Fruit fly (Drosophila melanogaster) whole organism, wandering third instar larva: ENCODE measurements around the gene Had1.
A peak's percentile ranks its signal among the peaks of the same experiment; 100 is the strongest.

Experiments
- Abd-B ChIP-seq: fragments of >200 bp; optimal IDR thresholded peaks from 2 replicates; lab custom pipeline; 2017; ENCODE audit warnings: missing biosample characterization, missing genetic modification characterization
- CG32264 ChIP-seq: fragments of 200-800 bp; sonication (Bioruptor generic); optimal IDR thresholded peaks from 2 replicates; lab custom pipeline; 2016; ENCODE audit warnings: missing biosample characterization, missing genetic modification characterization
- CG9705 ChIP-seq: fragments of 200-800 bp; sonication (Bioruptor generic); optimal IDR thresholded peaks from 2 replicates; lab custom pipeline; 2018; ENCODE audit warnings: missing biosample characterization, mild to moderate bottlenecking, missing genetic modification characterization
- CrebA ChIP-seq: fragments of 200-800 bp; sonication (Bioruptor generic); optimal IDR thresholded peaks from 2 replicates; lab custom pipeline; 2016; ENCODE audit warnings: missing biosample characterization, mild to moderate bottlenecking, missing genetic modification characterization, borderline replicate concordance
- Dif ChIP-seq: fragments of 200-275, 200-300 bp; sonication (Bioruptor generic); optimal IDR thresholded peaks from 2 replicates; lab custom pipeline; 2018; ENCODE audit warnings: missing biosample characterization, missing genetic modification characterization; ENCODE audit not compliant: partially characterized antibody
- HLH106 ChIP-seq: fragments of 200-800 bp; optimal IDR thresholded peaks from 3 replicates; lab custom pipeline; 2019; ENCODE audit warnings: missing biosample characterization, mild to moderate bottlenecking, missing genetic modification characterization, moderate library complexity
- Hnf4 ChIP-seq: fragments of 200-800 bp; sonication (Bioruptor generic); optimal IDR thresholded peaks from 2 replicates; lab custom pipeline; 2016; ENCODE audit warnings: missing biosample characterization, mild to moderate bottlenecking, missing genetic modification characterization
- Hr78 ChIP-seq: fragments of >200 bp; optimal IDR thresholded peaks from 2 replicates; lab custom pipeline; 2017; ENCODE audit warnings: missing biosample characterization, missing genetic modification characterization
- Hr83 ChIP-seq: fragments of 200-300 bp; sonication (Bioruptor generic); optimal IDR thresholded peaks from 2 replicates; lab custom pipeline; 2016; ENCODE audit warnings: missing biosample characterization, mild to moderate bottlenecking, missing genetic modification characterization, moderate library complexity; ENCODE audit not compliant: poor library complexity, severe bottlenecking
- Jra ChIP-seq: sonication (Bioruptor generic); optimal IDR thresholded peaks from 2 replicates; lab custom pipeline; 2016; ENCODE audit warnings: missing biosample characterization, missing genetic modification characterization
- Myc ChIP-seq: fragments of >200 bp; optimal IDR thresholded peaks from 2 replicates; lab custom pipeline; 2017
- N ChIP-seq: fragments of >200 bp; optimal IDR thresholded peaks from 2 replicates; lab custom pipeline; 2018; ENCODE audit warnings: missing biosample characterization, missing external identifiers, missing genetic modification characterization
- OdsH ChIP-seq: fragments of 200-800 bp; sonication (Bioruptor generic); optimal IDR thresholded peaks from 2 replicates; lab custom pipeline; 2016; ENCODE audit warnings: missing biosample characterization, mild to moderate bottlenecking, missing genetic modification characterization
- Rel ChIP-seq, 2 experiments: fragments of 200-800 bp; sonication (Bioruptor generic) in 1 of 2; optimal IDR thresholded peaks; 2 replicates in 1 of 2; 3 replicates in 1 of 2; lab custom pipeline; 2016 to 2019; ENCODE audit warnings: mild to moderate bottlenecking in 2 of 2, missing biosample characterization in 2 of 2, missing genetic modification characterization in 2 of 2, moderate library complexity in 1 of 2
- Sp1 ChIP-seq: fragments of 200-800 bp; sonication (Bioruptor generic); optimal IDR thresholded peaks from 3 replicates; lab custom pipeline; 2019; ENCODE audit warnings: missing biosample characterization, mild to moderate bottlenecking, missing genetic modification characterization, moderate library complexity
- Vsx2 ChIP-seq: fragments of 200-300, 225-300 bp; sonication (Bioruptor generic); optimal IDR thresholded peaks from 2 replicates; lab custom pipeline; 2018; ENCODE audit warnings: missing biosample characterization, missing genetic modification characterization; ENCODE audit not compliant: partially characterized antibody
- br ChIP-seq: fragments of 200-800 bp; sonication (Bioruptor generic); optimal IDR thresholded peaks from 2 replicates; lab custom pipeline; 2016; ENCODE audit warnings: missing biosample characterization, missing genetic modification characterization
- brk ChIP-seq: fragments of 200-800 bp; sonication (Bioruptor generic); optimal IDR thresholded peaks from 2 replicates; lab custom pipeline; 2016; ENCODE audit warnings: missing biosample characterization, mild to moderate bottlenecking, missing genetic modification characterization
- dl ChIP-seq, 2 experiments: fragments of 175-275, 200-275 bp in 1 of 2; fragments of 200-275 bp in 1 of 2; sonication (Bioruptor generic); optimal IDR thresholded peaks; lab custom pipeline; 2018; ENCODE audit warnings: mild to moderate bottlenecking in 2 of 2, missing biosample characterization in 2 of 2, missing genetic modification characterization in 2 of 2, moderate library complexity in 2 of 2; ENCODE audit not compliant: partially characterized antibody in 2 of 2, insufficient read depth in 1 of 2
- dmrt93B ChIP-seq: fragments of 200-800 bp; sonication (Bioruptor generic); optimal IDR thresholded peaks from 2 replicates; lab custom pipeline; 2018; ENCODE audit warnings: missing biosample characterization, mild to moderate bottlenecking, missing genetic modification characterization
- dsf ChIP-seq: sonication (Bioruptor generic); optimal IDR thresholded peaks from 2 replicates; lab custom pipeline; 2016; ENCODE audit warnings: missing biosample characterization, missing genetic modification characterization, borderline replicate concordance
- ey ChIP-seq: fragments of 200-800 bp; sonication (Bioruptor generic); optimal IDR thresholded peaks from 2 replicates; lab custom pipeline; 2016; ENCODE audit warnings: missing biosample characterization, missing genetic modification characterization
- foxo ChIP-seq, 2 experiments: fragments of 200-800 bp; sonication (Bioruptor generic); optimal IDR thresholded peaks; 2 replicates in 1 of 2; 3 replicates in 1 of 2; lab custom pipeline; 2016 to 2017; ENCODE audit warnings: missing biosample characterization in 2 of 2, missing genetic modification characterization in 2 of 2
- fru ChIP-seq: fragments of 200-800 bp; sonication (Bioruptor generic); optimal IDR thresholded peaks from 3 replicates; lab custom pipeline; 2016; ENCODE audit warnings: missing biosample characterization, mild to moderate bottlenecking, missing genetic modification characterization
- h ChIP-seq: fragments of 200-800 bp; sonication (Bioruptor generic); optimal IDR thresholded peaks from 3 replicates; lab custom pipeline; 2016; ENCODE audit warnings: missing biosample characterization, mild to moderate bottlenecking, missing genetic modification characterization
- jim ChIP-seq: fragments of 175-275, 200-325 bp; sonication (Bioruptor generic); optimal IDR thresholded peaks from 2 replicates; lab custom pipeline; 2016; ENCODE audit warnings: missing biosample characterization, mild to moderate bottlenecking, missing genetic modification characterization
- lola ChIP-seq: fragments of >200 bp; optimal IDR thresholded peaks from 2 replicates; lab custom pipeline; 2017; ENCODE audit warnings: missing biosample characterization, missing genetic modification characterization
- pan ChIP-seq: fragments of >200 bp; optimal IDR thresholded peaks from 2 replicates; lab custom pipeline; 2017
- psq ChIP-seq: fragments of 200-800 bp; sonication (Bioruptor generic); optimal IDR thresholded peaks from 3 replicates; lab custom pipeline; 2017; ENCODE audit warnings: missing biosample characterization, mild to moderate bottlenecking, missing genetic modification characterization, moderate library complexity
- rgr ChIP-seq: fragments of 200-800 bp; sonication (Bioruptor generic); optimal IDR thresholded peaks from 3 replicates; lab custom pipeline; 2016; ENCODE audit warnings: missing biosample characterization, mild to moderate bottlenecking, missing genetic modification characterization
- sage ChIP-seq: fragments of 200-800 bp; sonication (Bioruptor generic); optimal IDR thresholded peaks from 2 replicates; lab custom pipeline; 2016; ENCODE audit warnings: missing biosample characterization, mild to moderate bottlenecking, missing genetic modification characterization
- sv ChIP-seq: fragments of 200-800 bp; sonication (Bioruptor generic); optimal IDR thresholded peaks from 3 replicates; lab custom pipeline; 2016; ENCODE audit warnings: missing biosample characterization, missing genetic modification characterization
- tai ChIP-seq: sonication (Bioruptor generic); optimal IDR thresholded peaks from 2 replicates; lab custom pipeline; 2016; ENCODE audit warnings: missing biosample characterization, missing genetic modification characterization
- usp ChIP-seq: fragments of >200 bp; optimal IDR thresholded peaks from 2 replicates; lab custom pipeline; 2017; ENCODE audit warnings: missing biosample characterization, missing genetic modification characterization
- woc ChIP-seq: sonication (Bioruptor generic); optimal IDR thresholded peaks from 2 replicates; lab custom pipeline; 2016; ENCODE audit warnings: missing biosample characterization, mild to moderate bottlenecking, missing genetic modification characterization

Had1 gene

DNA sequence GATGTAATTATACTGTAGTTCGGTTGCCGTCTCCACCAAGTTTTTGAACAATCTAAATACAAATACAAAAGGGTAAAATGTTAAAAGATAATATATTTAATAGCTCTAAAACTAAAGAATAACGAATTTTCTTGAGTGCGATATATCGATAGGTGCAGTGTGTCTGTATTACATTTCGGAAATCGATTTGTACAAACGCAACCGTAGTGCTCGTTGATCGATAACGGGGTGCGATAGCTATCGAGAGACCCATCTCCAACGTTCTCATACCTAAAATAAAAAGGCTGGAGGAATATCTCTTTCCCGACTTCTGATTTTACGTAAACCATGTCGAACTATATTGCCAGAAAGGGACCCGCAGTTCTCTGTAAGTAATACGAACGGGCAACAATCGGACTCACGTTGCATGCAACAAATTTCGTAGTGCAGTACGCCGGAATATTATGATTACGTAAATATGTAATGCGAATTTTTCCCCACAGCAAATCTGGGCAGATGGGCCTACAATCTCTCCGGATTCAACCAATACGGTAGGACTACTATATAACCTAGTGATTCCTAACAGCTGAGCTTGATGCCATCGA lies 22.3 kb downstream of the Had1 start, which contains the start of gene UQCR-14:
Gene UQCR-14, plus strand, starts transcription at position 206 of the 584 bp plus-strand sequence.
- TF ChIP-seq Hr78 (no peak), foxo (GFP tag; optimal IDR thresholded peaks at IDR 0.05; lab: Kevin White, UChicago) (peak in 1 of 2 experiments; percentile 42), h (GFP tag; lab: Kevin White, UChicago) (peak; percentile 53), tai (peak; percentile 59), ey (GFP tag; lab: Kevin White, UChicago) (no peak), woc (peak; percentile 27), OdsH (GFP tag; lab: Kevin White, UChicago) (no peak), br (peak; percentile 25), brk (GFP tag; lab: Kevin White, UChicago) (no peak), Hr83 (GFP tag; lab: Kevin White, UChicago) (peak; percentile 70), jim (GFP tag; lab: Kevin White, UChicago) (no peak), CrebA (no peak), psq (no peak), sage (no peak), Dif (no peak), Vsx2 (no peak), Hnf4 (peak; percentile 49), Rel (GFP tag; optimal IDR thresholded peaks at IDR 0.05; lab: Kevin White, UChicago) (no peak), Rel (tag; optimal IDR thresholded peaks at IDR 0.05; lab: Kevin White, UChicago) (peak; percentile 18), Sp1 (GFP tag; lab: Kevin White, UChicago) (peak; percentile 26), HLH106 (tag; lab: Kevin White, UChicago) (peak; percentile 24), Jra (GFP tag; lab: Kevin White, UChicago) (peak; percentile 55), dsf (GFP tag; lab: Kevin White, UChicago) (peak; percentile 15), rgr (peak; percentile 58), N (GFP tag; lab: Kevin White, UChicago) (no peak)

DNA sequence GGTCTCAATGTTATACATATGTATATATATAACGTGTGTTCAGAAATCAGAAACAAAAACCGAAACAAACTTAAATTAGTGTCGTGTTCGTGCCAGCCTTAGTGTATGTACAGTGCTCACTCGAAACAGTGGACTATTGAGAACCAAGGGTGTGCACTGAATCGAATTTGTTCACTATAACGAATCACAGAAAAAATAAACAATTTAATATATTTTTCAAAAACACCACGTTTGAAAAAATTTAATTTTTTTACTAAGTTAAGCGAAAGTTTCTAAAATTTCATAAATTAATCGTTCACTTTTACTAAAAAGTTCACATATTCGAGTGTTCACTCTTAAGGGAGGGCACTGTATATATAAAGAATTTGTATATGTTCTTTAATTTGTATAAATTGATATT lies 23.3 kb downstream of the Had1 start:
- TF ChIP-seq fru (GFP tag; lab: Kevin White, UChicago) (peak; percentile 33), HLH106 (tag; lab: Kevin White, UChicago) (peak; percentile 35), dl (GFP tag; optimal IDR thresholded peaks at IDR 0.05; lab: Kevin White, UChicago; ENCODE audit: insufficient read depth in 1 of 2, partially characterized antibody in 2 of 2) (no peak), Rel (GFP tag; optimal IDR thresholded peaks at IDR 0.05; lab: Kevin White, UChicago) (no peak), Rel (tag; optimal IDR thresholded peaks at IDR 0.05; lab: Kevin White, UChicago) (no peak), Sp1 (GFP tag; lab: Kevin White, UChicago) (peak; percentile 6), Hnf4 (no peak), Abd-B (no peak), lola (GFP tag; lab: Kevin White, UChicago) (no peak), woc (no peak), CG32264 (no peak), br (peak; percentile 2), ey (GFP tag; lab: Kevin White, UChicago) (peak; percentile 1), tai (no peak), dmrt93B (no peak), CG9705 (GFP tag; lab: Kevin White, UChicago) (no peak), usp (GFP tag; lab: Kevin White, UChicago) (no peak), Dif (no peak), pan (no peak), Myc (lab: Kevin White, UChicago) (no peak), rgr (peak; percentile 19), h (GFP tag; lab: Kevin White, UChicago) (peak; percentile 25), dsf (GFP tag; lab: Kevin White, UChicago) (no peak), OdsH (GFP tag; lab: Kevin White, UChicago) (peak; percentile 15), foxo (GFP tag; optimal IDR thresholded peaks at IDR 0.05; lab: Kevin White, UChicago) (peak in 1 of 2 experiments; percentile 42), sv (no peak)
- TF ChIP-seq, all 38 proteins: peak for 9
